Fruit fly (Drosophila melanogaster): ENCODE measurements around the gene Axn.

Axn gene

DNA sequence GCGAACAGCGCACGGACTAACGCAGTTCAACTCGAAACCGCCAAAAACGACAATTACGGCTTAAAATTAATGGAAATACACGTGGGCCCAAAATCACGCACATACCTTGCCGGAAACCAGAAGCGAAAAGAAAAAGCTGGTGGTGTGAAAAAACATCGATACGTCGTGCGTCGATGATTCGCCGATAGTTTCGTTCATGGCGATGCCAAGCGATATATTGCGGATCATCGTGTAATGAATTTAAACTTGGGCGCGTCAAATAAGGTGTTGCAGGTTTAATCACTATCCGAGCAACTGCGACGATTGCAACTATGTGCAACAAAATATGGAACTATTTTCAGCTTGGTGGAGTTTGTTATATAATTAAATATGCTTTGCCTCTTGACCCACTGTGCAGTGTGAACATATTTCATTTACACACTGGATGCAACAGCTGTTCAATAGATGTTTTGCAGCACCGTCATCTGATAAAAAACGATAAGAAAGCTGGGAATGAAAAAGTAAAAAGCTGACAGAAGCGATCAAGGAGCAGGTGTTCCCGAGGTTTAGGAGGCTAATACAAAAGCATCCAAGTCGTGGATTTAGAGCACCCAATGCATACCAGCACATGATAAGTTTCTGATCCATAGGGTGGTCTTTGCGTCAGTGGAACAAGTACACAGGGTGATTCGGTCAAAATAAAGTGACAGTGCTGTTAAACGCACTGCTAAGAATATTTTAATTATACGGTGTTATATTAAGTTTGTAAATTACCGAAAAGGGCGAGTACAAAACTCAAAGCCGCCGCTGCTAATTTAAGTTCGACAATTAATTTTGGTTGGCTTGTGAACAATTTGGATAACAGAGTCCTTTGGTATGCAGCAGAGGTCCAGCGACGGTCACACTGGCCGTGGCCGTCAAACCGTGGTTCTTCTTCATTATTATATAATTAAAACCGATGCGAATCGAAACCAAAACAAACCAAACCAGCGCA lies 23.7 kb downstream of the Axn start, which contains the start of the genes RpL32 and CG7943 (continued):
- peak; percentile 78 for TF ChIP-seq Sry-β (GFP tag; optimal IDR thresholded peaks at IDR 0.05)
- TF ChIP-seq chinmo (GFP tag; IDR thresholded peaks at IDR 0.05; ENCODE audit: partially characterized antibody), result peak; percentile 100
- TF ChIP-seq Jarid2 (GFP tag; optimal IDR thresholded peaks at IDR 0.05), result peak; percentile 85
- peak; percentile 93 for TF ChIP-seq slp2 (GFP tag; optimal IDR thresholded peaks at IDR 0.05)
- TF ChIP-seq CG3163 (GFP tag; optimal IDR thresholded peaks at IDR 0.05), result peak; percentile 78
- peak; percentile 94 for TF ChIP-seq rib (GFP tag; IDR thresholded peaks at IDR 0.05)
- TF ChIP-seq CG7372 (GFP tag; IDR thresholded peaks at IDR 0.05), result peak; percentile 94
- TF ChIP-seq lbe (GFP tag; optimal IDR thresholded peaks at IDR 0.05), result peak; percentile 95
- peak; percentile 77 for TF ChIP-seq CG12219 (GFP tag; optimal IDR thresholded peaks at IDR 0.05)
- TF ChIP-seq bab2 (GFP tag; optimal IDR thresholded peaks at IDR 0.05), result peak; percentile 98
- TF ChIP-seq Ets65A (GFP tag), result peak; percentile 99
- peak; percentile 95 for TF ChIP-seq CG6272 (GFP tag; IDR thresholded peaks at IDR 0.05)
- TF ChIP-seq GATAe (GFP tag; conservative IDR thresholded peaks at IDR 0.05), result peak; percentile 80
- TF ChIP-seq Opbp (GFP tag; IDR thresholded peaks at IDR 0.05; ENCODE audit: partially characterized antibody), result peak; percentile 100
- TF ChIP-seq dmrt11E (tag; optimal IDR thresholded peaks at IDR 0.05), result peak; percentile 79
- TF ChIP-seq zen2 (GFP tag; IDR thresholded peaks at IDR 0.05; ENCODE audit: partially characterized antibody), result peak; percentile 100
- peak; percentile 95 for TF ChIP-seq al (GFP tag; IDR thresholded peaks at IDR 0.05)
- TF ChIP-seq Poxn (GFP tag; IDR thresholded peaks at IDR 0.05), result peak; percentile 85
- peak; percentile 97 for TF ChIP-seq pum (GFP tag; optimal IDR thresholded peaks at IDR 0.05)
- TF ChIP-seq btn (GFP tag; optimal IDR thresholded peaks at IDR 0.05), result peak; percentile 74
- TF ChIP-seq tll (GFP tag; optimal IDR thresholded peaks at IDR 0.05), result peak; percentile 40 to 85
- peak; percentile 78 for TF ChIP-seq CG12155 (GFP tag; optimal IDR thresholded peaks at IDR 0.05)
- peak; percentile 94 for TF ChIP-seq CG11695 (GFP tag; IDR thresholded peaks at IDR 0.05)
- peak; percentile 90 for TF ChIP-seq CG18262 (tag; optimal IDR thresholded peaks at IDR 0.05)
- TF ChIP-seq prd (optimal IDR thresholded peaks at IDR 0.05), result no peak
- peak; percentile 97 for TF ChIP-seq prd (GFP tag; IDR thresholded peaks at IDR 0.05)
- no peak for TF ChIP-seq CG1832 (GFP tag; optimal IDR thresholded peaks at IDR 0.05)
- peak; percentile 80 for TF ChIP-seq Bdp1 (GFP tag; optimal IDR thresholded peaks at IDR 0.05)
- peak; percentile 84 for TF ChIP-seq CG31365 (tag; optimal IDR thresholded peaks at IDR 0.05)
- TF ChIP-seq CG14667 (GFP tag; IDR thresholded peaks at IDR 0.05), result peak; percentile 89
- TF ChIP-seq CG4730 (GFP tag; IDR thresholded peaks at IDR 0.05), result peak; percentile 86
- peak; percentile 95 for TF ChIP-seq CG13624 (GFP tag; optimal IDR thresholded peaks at IDR 0.05)
- TF ChIP-seq CG31224 (GFP tag; IDR thresholded peaks at IDR 0.05), result peak; percentile 90
- TF ChIP-seq tna (GFP tag; IDR thresholded peaks at IDR 0.05; ENCODE audit: partially characterized antibody), result peak; percentile 100
- TF ChIP-seq CG3065 (GFP tag; optimal IDR thresholded peaks at IDR 0.05), result peak; percentile 74
- peak; percentile 100 for TF ChIP-seq HLH4C (GFP tag; IDR thresholded peaks at IDR 0.05; ENCODE audit: partially characterized antibody)
- TF ChIP-seq tin (GFP tag; optimal IDR thresholded peaks at IDR 0.05), result peak; percentile 96
- peak; percentile 100 for TF ChIP-seq ato (GFP tag; IDR thresholded peaks at IDR 0.05; ENCODE audit: partially characterized antibody)
- no peak for TF ChIP-seq D (optimal IDR thresholded peaks at IDR 0.05)
- peak; percentile 89 for TF ChIP-seq D (GFP tag; optimal IDR thresholded peaks at IDR 0.05)
- peak; percentile 92 for TF ChIP-seq CG12391 (tag; optimal IDR thresholded peaks at IDR 0.05)
- TF ChIP-seq Dp (GFP tag; optimal IDR thresholded peaks at IDR 0.05), result peak; percentile 78
- TF ChIP-seq CG2889 (GFP tag; IDR thresholded peaks at IDR 0.05), result peak; percentile 88
- TF ChIP-seq CG6854 (GFP tag; optimal IDR thresholded peaks at IDR 0.05), result peak; percentile 93
- TF ChIP-seq Bgb (GFP tag; IDR thresholded peaks at IDR 0.05; ENCODE audit: partially characterized antibody), result peak; percentile 100
- peak; percentile 94 for TF ChIP-seq C15 (GFP tag; IDR thresholded peaks at IDR 0.05)
- TF ChIP-seq MBD-R2 (GFP tag; IDR thresholded peaks at IDR 0.05), result peak; percentile 89
- peak; percentile 100 for TF ChIP-seq CG6791 (GFP tag; IDR thresholded peaks at IDR 0.05; ENCODE audit: partially characterized antibody)

All from whole organism, embryonic.